Worm (Caenorhabditis elegans): Measurements from ENCODE around the gene psr-1.
A peak's percentile ranks its signal among the peaks of the same experiment; 100 is the strongest.

Gene psr-1

DNA sequence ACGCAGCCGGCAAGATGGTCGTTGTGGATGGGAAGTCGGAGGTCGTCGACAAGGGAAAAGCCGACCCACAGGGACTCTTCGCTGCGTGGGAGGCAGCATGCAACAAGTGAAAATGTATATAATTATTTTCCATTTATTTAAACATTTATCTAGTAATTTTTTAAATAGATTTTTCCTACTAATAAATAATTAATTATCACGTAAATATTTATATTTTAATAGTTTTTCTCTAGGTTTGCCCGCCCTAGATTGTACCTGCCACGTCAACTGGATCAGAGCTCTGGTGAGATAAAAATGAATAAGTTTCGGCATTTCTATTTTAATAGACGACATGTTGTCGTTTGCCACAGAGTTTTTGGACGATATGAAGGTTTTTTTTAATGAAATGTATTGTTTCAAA lies at the start of gene psr-1:
Gene psr-1 (plus strand): TSS at position 301 of the 400 bp plus-strand sequence.
- no peak for TF ChIP-seq nhr-27 (tag; optimal IDR thresholded peaks at IDR 0.05)
- TF ChIP-seq sea-2 (GFP tag; IDR thresholded peaks at IDR 0.05): no peak
- no peak for TF ChIP-seq lir-1 (GFP tag; conservative IDR thresholded peaks at IDR 0.05)
- TF ChIP-seq athp-1 (tag; optimal IDR thresholded peaks at IDR 0.05): no peak

DNA sequence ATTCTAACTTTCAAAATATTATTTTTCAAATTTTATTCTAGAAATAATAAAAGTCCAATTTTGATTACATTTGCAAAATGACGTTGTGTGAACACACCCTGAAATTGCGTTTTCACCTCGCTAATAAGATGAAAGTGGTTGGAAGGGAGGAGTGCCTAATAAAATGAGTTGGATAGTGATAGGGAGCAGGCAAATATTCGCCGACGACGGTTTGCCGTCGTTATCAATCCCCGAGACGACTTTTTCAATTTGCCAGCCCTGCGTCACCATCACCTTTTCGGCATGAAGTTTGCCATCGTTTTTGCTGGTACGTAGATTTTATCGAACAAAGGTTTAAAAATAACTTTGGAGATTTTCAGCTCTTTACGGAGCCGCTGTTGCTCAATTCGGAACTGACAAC lies 47.5 kb upstream of the psr-1 start, which contains the start of gene nspg-10:
Gene nspg-10 (plus strand): TSS at position 179 of the 400 bp plus-strand sequence.
- TF ChIP-seq let-607 (tag; optimal IDR thresholded peaks at IDR 0.05): peak; percentile 21 to 72
- no peak for TF ChIP-seq snpc-4 (GFP tag; optimal IDR thresholded peaks at IDR 0.05)
- no peak for TF ChIP-seq snpc-4 (tag; optimal IDR thresholded peaks at IDR 0.05)
- TF ChIP-seq nhr-80 (tag; optimal IDR thresholded peaks at IDR 0.05): peak; percentile 79
- TF ChIP-seq bed-2 (GFP tag; IDR thresholded peaks at IDR 0.05): no peak
- TF ChIP-seq dox-1 (GFP tag; IDR thresholded peaks at IDR 0.05): peak; percentile 37; the same call in 1 of the 2 replicates
- no peak for TF ChIP-seq unc-62 (GFP tag; optimal IDR thresholded peaks at IDR 0.05)

DNA sequence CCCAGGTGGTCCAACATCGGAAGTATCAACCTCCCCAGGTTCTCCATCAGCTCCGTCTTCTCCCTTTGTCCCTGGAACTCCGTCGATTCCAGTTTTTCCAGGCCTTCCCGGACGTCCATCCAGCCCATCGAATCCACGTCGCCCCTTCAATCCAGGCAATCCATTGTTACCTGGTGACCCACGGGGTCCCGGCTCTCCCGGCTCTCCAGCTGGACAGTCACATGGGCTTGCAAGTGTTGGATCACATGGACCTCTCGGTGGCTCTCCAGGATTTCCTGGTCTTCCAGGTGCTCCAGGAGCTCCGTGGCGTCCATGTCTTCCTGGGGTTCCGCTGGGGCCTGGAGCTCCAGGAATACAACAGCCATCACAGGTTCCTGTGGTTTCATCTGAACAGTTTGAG lies 44.4 kb upstream of the psr-1 start:
- TF ChIP-seq zfh-2 (GFP tag; conservative IDR thresholded peaks at IDR 0.05) (peak; percentile 91), nfyb-1 (GFP tag; IDR thresholded peaks at IDR 0.05) (no peak)

DNA sequence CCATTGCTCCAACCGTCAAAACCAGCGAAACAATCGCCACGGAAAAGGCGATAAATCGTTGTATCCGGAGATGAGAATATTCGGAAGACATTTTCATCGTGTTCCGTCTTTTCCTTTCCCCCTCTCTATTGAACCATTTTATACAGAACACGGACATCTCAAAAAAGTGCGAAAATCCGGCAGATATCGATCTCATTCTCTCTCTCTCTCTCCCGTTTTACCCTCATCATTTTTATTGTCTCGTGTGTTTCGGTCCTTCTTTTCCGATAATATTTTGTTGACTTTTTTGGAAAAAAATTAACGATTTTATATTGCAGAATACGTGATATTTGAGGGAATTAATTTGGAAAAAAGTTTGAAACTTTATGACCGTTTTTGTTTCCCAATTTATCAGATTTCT lies 43.5 kb upstream of the psr-1 start, which contains the start of gene col-110:
Gene col-110 (minus strand): TSS at position 101 of the 400 bp plus-strand sequence.
- TF ChIP-seq Y79H2A.3 (GFP tag; conservative IDR thresholded peaks at IDR 0.05) (no peak), tbx-9 (tag; optimal IDR thresholded peaks at IDR 0.05; ENCODE audit: borderline replicate concordance) (no peak), nfya-2 (GFP tag; IDR thresholded peaks at IDR 0.05) (no peak), F49E8.2 (tag; optimal IDR thresholded peaks at IDR 0.05; ENCODE audit: insufficient read depth) (no peak), nhr-179 (tag; optimal IDR thresholded peaks at IDR 0.05) (no peak)

DNA sequence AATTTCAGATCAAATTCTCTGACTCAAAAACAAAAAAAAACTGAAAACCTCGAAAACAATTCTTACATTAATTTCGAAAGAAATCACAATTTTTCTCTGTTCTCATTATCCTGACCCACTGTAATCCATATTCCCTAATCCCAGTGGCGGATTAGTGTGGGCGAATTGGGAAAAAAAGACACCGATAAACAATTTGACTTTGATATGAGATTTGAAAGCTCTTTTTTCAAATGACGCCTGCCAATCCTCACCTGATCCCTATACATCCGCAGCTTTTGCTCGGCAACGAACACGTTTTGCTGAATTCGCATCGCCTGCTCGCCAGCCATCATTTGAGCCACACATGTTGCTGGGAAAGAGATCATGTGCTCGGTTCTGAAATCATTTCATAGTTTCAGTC lies 41.3 kb upstream of the psr-1 start:
- TF ChIP-seq ztf-25 (GFP tag; IDR thresholded peaks at IDR 0.05) (no peak), akir-1 (GFP tag; optimal IDR thresholded peaks at IDR 0.05) (no peak), lin-35 (GFP tag; optimal IDR thresholded peaks at IDR 0.05) (no peak), fkh-3 (tag; optimal IDR thresholded peaks at IDR 0.05) (no peak), lag-1 (GFP tag; IDR thresholded peaks at IDR 0.05) (no peak)

DNA sequence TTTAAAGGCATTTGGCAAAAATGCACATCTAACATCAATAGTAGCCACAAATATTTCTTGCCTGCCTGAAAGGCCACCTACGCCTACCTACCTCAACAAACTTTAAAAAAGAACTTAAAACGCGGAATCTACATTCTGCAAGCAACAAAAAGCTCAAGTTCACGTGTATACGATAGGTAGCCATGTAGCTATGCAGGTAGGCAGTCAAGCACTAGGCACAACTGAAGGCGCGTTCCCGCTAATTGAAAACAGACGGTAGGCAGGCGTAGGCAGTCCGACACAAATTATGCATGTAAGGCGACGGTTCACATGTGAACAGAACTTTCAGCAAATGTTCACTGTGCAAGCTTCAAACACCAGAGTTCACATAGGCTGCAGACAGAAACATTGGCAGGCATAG lies 40.5 kb upstream of the psr-1 start:
- no peak for TF ChIP-seq nhr-179 (tag; optimal IDR thresholded peaks at IDR 0.05)
- no peak for TF ChIP-seq bed-1 (GFP tag; IDR thresholded peaks at IDR 0.05)
- no peak for TF ChIP-seq ztf-22 (GFP tag; optimal IDR thresholded peaks at IDR 0.05)
- TF ChIP-seq nhr-120 (GFP tag; IDR thresholded peaks at IDR 0.05): no peak
- no peak for TF ChIP-seq unc-130 (GFP tag; optimal IDR thresholded peaks at IDR 0.05)
- TF ChIP-seq atf-7 (tag; optimal IDR thresholded peaks at IDR 0.05): no peak
- TF ChIP-seq lin-35 (GFP tag; optimal IDR thresholded peaks at IDR 0.05): no peak
- TF ChIP-seq nhr-80 (tag; optimal IDR thresholded peaks at IDR 0.05): no peak
- no peak for TF ChIP-seq lsl-1 (GFP tag; optimal IDR thresholded peaks at IDR 0.05)
- TF ChIP-seq Y67H2A.10 (GFP tag; conservative IDR thresholded peaks at IDR 0.05): no peak
- no peak for TF ChIP-seq die-1 (tag; optimal IDR thresholded peaks at IDR 0.05)
- no peak for TF ChIP-seq nfyb-1 (GFP tag; IDR thresholded peaks at IDR 0.05)
- no peak for TF ChIP-seq ztf-26 (tag; optimal IDR thresholded peaks at IDR 0.05)
- no peak for TF ChIP-seq F57A8.1 (GFP tag; optimal IDR thresholded peaks at IDR 0.05)
- TF ChIP-seq snpc-1.3 (tag; optimal IDR thresholded peaks at IDR 0.05; ENCODE audit: insufficient read depth): no peak
- no peak for TF ChIP-seq ZK185.1 (tag; optimal IDR thresholded peaks at IDR 0.05; ENCODE audit: poor library complexity, severe bottlenecking)
- TF ChIP-seq ceh-27 (GFP tag; optimal IDR thresholded peaks at IDR 0.05): no peak
